Comparison of ENCODE assay signal across 5 fruit fly cellular contexts in genomic region chr3R:10087206-10087927, dm6.
TF ChIP-seq lines count a peak whose summit lies in the region.

No protein-coding gene starts in this region.

TF ChIP-seq in whole organism, adult, 20 proteins besides CTCF, POLR2A, EP300 and RAD21 (continued from another document):
- TF ChIP-seq CG12768 (GFP tag; optimal IDR thresholded peaks at IDR 0.05; lab: Kevin White, UChicago), result peak; percentile 72
- TF ChIP-seq pad (GFP tag; optimal IDR thresholded peaks at IDR 0.05; lab: Kevin White, UChicago), result peak; percentile 67
- TF ChIP-seq Hr96 (GFP tag; optimal IDR thresholded peaks at IDR 0.05; lab: Kevin White, UChicago), result peak; percentile 77

TF ChIP-seq in whole organism, embryonic, 481 proteins besides CTCF, POLR2A, EP300 and RAD21 (continued from another document and continues in another):
- TF ChIP-seq NK7.1 (GFP tag; optimal IDR thresholded peaks at IDR 0.05; lab: Kevin White, UChicago), result peak; percentile 58
- TF ChIP-seq Doc3 (GFP tag; IDR thresholded peaks at IDR 0.05; lab: Robert Waterston, UW; ENCODE audit: partially characterized antibody), result no peak
- TF ChIP-seq tap (tag; optimal IDR thresholded peaks at IDR 0.05; lab: Kevin White, UChicago), result no peak
- peak; percentile 63; the same call in 1 of the 2 replicates for TF ChIP-seq Taf1 (GFP tag; IDR thresholded peaks at IDR 0.05; lab: Robert Waterston, UW)
- TF ChIP-seq CG7556 (GFP tag; optimal IDR thresholded peaks at IDR 0.05; lab: Kevin White, UChicago), result peak; percentile 48
- TF ChIP-seq mirr (GFP tag; optimal IDR thresholded peaks at IDR 0.05; lab: Kevin White, UChicago), result peak; percentile 45
- 0 out of 2 replicates have a peak, but pooled peaks have one; percentile 13 for TF ChIP-seq Bgb (GFP tag; IDR thresholded peaks at IDR 0.05; lab: Robert Waterston, UW; ENCODE audit: partially characterized antibody)
- no peak for TF ChIP-seq CkIIα-i1 (GFP tag; IDR thresholded peaks at IDR 0.05; lab: Robert Waterston, UW)
- TF ChIP-seq Meics (GFP tag; optimal IDR thresholded peaks at IDR 0.05; lab: Kevin White, UChicago), result peak; percentile 75
- no peak for TF ChIP-seq D19A (tag; optimal IDR thresholded peaks at IDR 0.05; lab: Kevin White, UChicago)
- peak; percentile 96 for TF ChIP-seq Med (GFP tag; lab: Kevin White, UChicago)
- no peak for TF ChIP-seq pfk (GFP tag; optimal IDR thresholded peaks at IDR 0.05; lab: Kevin White, UChicago)
- TF ChIP-seq Aef1 (GFP tag; IDR thresholded peaks at IDR 0.05; lab: Robert Waterston, UW), result peak; percentile 80
- no peak for TF ChIP-seq fd3F (GFP tag; optimal IDR thresholded peaks at IDR 0.05; lab: Kevin White, UChicago)
- no peak for TF ChIP-seq oc (tag; optimal IDR thresholded peaks at IDR 0.05; lab: Kevin White, UChicago)
- peak; percentile 4 for TF ChIP-seq yki (optimal IDR thresholded peaks at IDR 0.05; lab: Kevin White, UChicago)
- TF ChIP-seq CG31388 (GFP tag; optimal IDR thresholded peaks at IDR 0.05; lab: Kevin White, UChicago), result no peak
- no peak for TF ChIP-seq Scr (GFP tag; IDR thresholded peaks at IDR 0.05; lab: Robert Waterston, UW; ENCODE audit: partially characterized antibody)
- TF ChIP-seq Side (GFP tag; optimal IDR thresholded peaks at IDR 0.05; lab: Kevin White, UChicago), result peak; percentile 84
- no peak for TF ChIP-seq en (GFP tag; optimal IDR thresholded peaks at IDR 0.05; lab: Kevin White, UChicago)
- TF ChIP-seq Hand (GFP tag; optimal IDR thresholded peaks at IDR 0.05; lab: Kevin White, UChicago), result peak; percentile 15
- peak; percentile 65 for TF ChIP-seq CG9876 (GFP tag; optimal IDR thresholded peaks at IDR 0.05; lab: Kevin White, UChicago)
- no peak for TF ChIP-seq Sry-β (GFP tag; optimal IDR thresholded peaks at IDR 0.05; lab: Kevin White, UChicago)
- peak; percentile 24 for TF ChIP-seq scrt (GFP tag; optimal IDR thresholded peaks at IDR 0.05; lab: Kevin White, UChicago)
- peak; percentile 46; the same call in 1 of the 2 replicates for TF ChIP-seq Oaz (GFP tag; IDR thresholded peaks at IDR 0.05; lab: Robert Waterston, UW)
- no peak for TF ChIP-seq CG13894 (tag; optimal IDR thresholded peaks at IDR 0.05; lab: Kevin White, UChicago)
- no peak for TF ChIP-seq bigmax (GFP tag; optimal IDR thresholded peaks at IDR 0.05; lab: Kevin White, UChicago)
- peak; percentile 27 for TF ChIP-seq Sry-δ (GFP tag; optimal IDR thresholded peaks at IDR 0.05; lab: Kevin White, UChicago)
- TF ChIP-seq B-H1 (GFP tag; IDR thresholded peaks at IDR 0.05; lab: Robert Waterston, UW), result no peak
- peak; percentile 12 for TF ChIP-seq CG5245 (GFP tag; optimal IDR thresholded peaks at IDR 0.05; lab: Kevin White, UChicago)
- TF ChIP-seq Rfx (GFP tag; IDR thresholded peaks at IDR 0.05; lab: Robert Waterston, UW), result peak; percentile 77
- TF ChIP-seq CG32532 (GFP tag; IDR thresholded peaks at IDR 0.05; lab: Robert Waterston, UW), result peak; percentile 81

TF ChIP-seq in whole organism, prepupa, 60 proteins besides CTCF, POLR2A, EP300 and RAD21 (continued from another document and continues in another):
- peak; percentile 91 for TF ChIP-seq Hr4 (GFP tag; optimal IDR thresholded peaks at IDR 0.05; lab: Kevin White, UChicago)
- TF ChIP-seq CG7368 (GFP tag; optimal IDR thresholded peaks at IDR 0.05; lab: Kevin White, UChicago), result peak; percentile 91
- peak; percentile 89 for TF ChIP-seq svp (GFP tag; lab: Kevin White, UChicago)
- TF ChIP-seq Gug (GFP tag; IDR thresholded peaks at IDR 0.05; lab: Robert Waterston, UW), result peak; percentile 93
- TF ChIP-seq Hr39 (GFP tag; optimal IDR thresholded peaks at IDR 0.05; lab: Kevin White, UChicago), result peak; percentile 92
- peak; percentile 87 for TF ChIP-seq topi (GFP tag; optimal IDR thresholded peaks at IDR 0.05; lab: Kevin White, UChicago)
- TF ChIP-seq CG32006 (GFP tag; optimal IDR thresholded peaks at IDR 0.05; lab: Kevin White, UChicago), result peak; percentile 93
- TF ChIP-seq net (GFP tag; optimal IDR thresholded peaks at IDR 0.05; lab: Kevin White, UChicago), result peak; percentile 93
- TF ChIP-seq CG1621 (tag; optimal IDR thresholded peaks at IDR 0.05; lab: Kevin White, UChicago), result peak; percentile 88
- TF ChIP-seq CG11294 (GFP tag; IDR thresholded peaks at IDR 0.05; lab: Robert Waterston, UW), result peak; percentile 87
- peak; percentile 73 for TF ChIP-seq dac (GFP tag; optimal IDR thresholded peaks at IDR 0.05; lab: Kevin White, UChicago)
- peak; percentile 91 for TF ChIP-seq CG11762 (GFP tag; optimal IDR thresholded peaks at IDR 0.05; lab: Kevin White, UChicago; ENCODE audit: insufficient read depth)
- TF ChIP-seq CG8632 (GFP tag; optimal IDR thresholded peaks at IDR 0.05; lab: Kevin White, UChicago), result peak; percentile 88
- TF ChIP-seq CG4318 (GFP tag; optimal IDR thresholded peaks at IDR 0.05; lab: Kevin White, UChicago), result peak; percentile 78
- TF ChIP-seq Eip75B (GFP tag; optimal IDR thresholded peaks at IDR 0.05; lab: Kevin White, UChicago), result peak; percentile 89
- TF ChIP-seq CG9139 (GFP tag; optimal IDR thresholded peaks at IDR 0.05; lab: Kevin White, UChicago), result peak; percentile 77
- TF ChIP-seq CG6163 (GFP tag; IDR thresholded peaks at IDR 0.05; lab: Robert Waterston, UW), result peak; percentile 96
- TF ChIP-seq CG10669 (GFP tag; optimal IDR thresholded peaks at IDR 0.05; lab: Kevin White, UChicago), result peak; percentile 88
- TF ChIP-seq Ets21C (GFP tag; optimal IDR thresholded peaks at IDR 0.05; lab: Kevin White, UChicago), result peak; percentile 78
- peak; percentile 90 to 91 for TF ChIP-seq salr (GFP tag; optimal IDR thresholded peaks at IDR 0.05; lab: Kevin White, UChicago)
- TF ChIP-seq CG11902 (GFP tag; optimal IDR thresholded peaks at IDR 0.05; lab: Kevin White, UChicago), result peak; percentile 85
- TF ChIP-seq Eip78C (GFP tag; lab: Kevin White, UChicago), result peak; percentile 98
- TF ChIP-seq achi (GFP tag; optimal IDR thresholded peaks at IDR 0.05; lab: Kevin White, UChicago), result peak; percentile 91
- peak; percentile 79 for TF ChIP-seq fkh (GFP tag; optimal IDR thresholded peaks at IDR 0.05; lab: Kevin White, UChicago)
- TF ChIP-seq CG8319 (GFP tag; optimal IDR thresholded peaks at IDR 0.05; lab: Kevin White, UChicago), result peak; percentile 82
- peak; percentile 88 for TF ChIP-seq CG3032 (tag; optimal IDR thresholded peaks at IDR 0.05; lab: Kevin White, UChicago)
- TF ChIP-seq ss (GFP tag; optimal IDR thresholded peaks at IDR 0.05; lab: Kevin White, UChicago), result peak; percentile 72 to 87
- TF ChIP-seq Met (GFP tag; optimal IDR thresholded peaks at IDR 0.05; lab: Kevin White, UChicago), result peak; percentile 86
- TF ChIP-seq CG15336 (GFP tag; IDR thresholded peaks at IDR 0.05; lab: Robert Waterston, UW), result peak; percentile 86
- TF ChIP-seq cyc (GFP tag; optimal IDR thresholded peaks at IDR 0.05; lab: Kevin White, UChicago), result peak; percentile 85
- peak; percentile 39 for TF ChIP-seq Eip93F (GFP tag; optimal IDR thresholded peaks at IDR 0.05; lab: Kevin White, UChicago)
- TF ChIP-seq CG16779 (tag; optimal IDR thresholded peaks at IDR 0.05; lab: Kevin White, UChicago), result peak; percentile 66
- peak; percentile 85 for TF ChIP-seq lz (GFP tag; optimal IDR thresholded peaks at IDR 0.05; lab: Kevin White, UChicago)

TF ChIP-seq in whole organism, pupa, 21 proteins besides CTCF, POLR2A, EP300 and RAD21 (continued from another document):
- TF ChIP-seq CG17806 (tag; optimal IDR thresholded peaks at IDR 0.05; lab: Kevin White, UChicago), result peak; percentile 91

TF ChIP-seq in whole organism, wandering third instar larva, 38 proteins besides CTCF, POLR2A, EP300 and RAD21 (continued from another document):
- TF ChIP-seq CG9705 (GFP tag; optimal IDR thresholded peaks at IDR 0.05; lab: Kevin White, UChicago), result peak; percentile 33
- TF ChIP-seq foxo (GFP tag; optimal IDR thresholded peaks at IDR 0.05; lab: Kevin White, UChicago), result peak; percentile 52 to 96
- TF ChIP-seq br (GFP tag; optimal IDR thresholded peaks at IDR 0.05; lab: Kevin White, UChicago), result peak; percentile 94
- peak; percentile 42 for TF ChIP-seq CrebA (GFP tag; optimal IDR thresholded peaks at IDR 0.05; lab: Kevin White, UChicago; ENCODE audit: borderline replicate concordance)
- TF ChIP-seq Jra (GFP tag; optimal IDR thresholded peaks at IDR 0.05; lab: Kevin White, UChicago), result peak; percentile 81
- TF ChIP-seq tai (GFP tag; optimal IDR thresholded peaks at IDR 0.05; lab: Kevin White, UChicago), result peak; percentile 92
- TF ChIP-seq HLH106 (tag; optimal IDR thresholded peaks at IDR 0.05; lab: Kevin White, UChicago), result peak; percentile 84
- TF ChIP-seq jim (GFP tag; optimal IDR thresholded peaks at IDR 0.05; lab: Kevin White, UChicago), result peak; percentile 17
- TF ChIP-seq usp (GFP tag; optimal IDR thresholded peaks at IDR 0.05; lab: Kevin White, UChicago), result no peak
- TF ChIP-seq pan (optimal IDR thresholded peaks at IDR 0.05; lab: Kevin White, UChicago), result no peak
- no peak for TF ChIP-seq GATAd (GFP tag; optimal IDR thresholded peaks at IDR 0.05; lab: Kevin White, UChicago)
- TF ChIP-seq lola (GFP tag; optimal IDR thresholded peaks at IDR 0.05; lab: Kevin White, UChicago), result peak; percentile 47
- TF ChIP-seq Mio (GFP tag; optimal IDR thresholded peaks at IDR 0.05; lab: Kevin White, UChicago), result peak; percentile 69
- TF ChIP-seq Hnf4 (GFP tag; optimal IDR thresholded peaks at IDR 0.05; lab: Kevin White, UChicago), result peak; percentile 92
- TF ChIP-seq Sp1 (GFP tag; optimal IDR thresholded peaks at IDR 0.05; lab: Kevin White, UChicago), result peak; percentile 84
- peak; percentile 94 for TF ChIP-seq Dif (GFP tag; optimal IDR thresholded peaks at IDR 0.05; lab: Kevin White, UChicago; ENCODE audit: partially characterized antibody)
- no peak for TF ChIP-seq Myc (optimal IDR thresholded peaks at IDR 0.05; lab: Kevin White, UChicago)
- peak; percentile 93 for TF ChIP-seq fru (GFP tag; optimal IDR thresholded peaks at IDR 0.05; lab: Kevin White, UChicago)
